Fruit fly (Drosophila melanogaster) whole organism, embryonic: Measurements from ENCODE around the gene CG16965.
A peak's percentile ranks its signal among the peaks of the same experiment; 100 is the strongest.

Experiments used
- B-H2 ChIP-seq: fragments of 200-800 bp; sonication (Bioruptor generic); optimal IDR thresholded peaks from 2 replicates; lab custom pipeline; 2018; ENCODE audit warnings: missing biosample characterization, mild to moderate bottlenecking, missing genetic modification characterization
- CG10274 ChIP-seq: fragments of 200-800 bp; sonication (Bioruptor generic); optimal IDR thresholded peaks from 3 replicates; lab custom pipeline; 2017; ENCODE audit warnings: missing biosample characterization, mild to moderate bottlenecking, missing genetic modification characterization
- CG10321 ChIP-seq: fragments of 200-800 bp; sonication (Bioruptor generic); IDR thresholded peaks from 2 replicates; pipeline ENCODE4 v1.3.6; 2022; ENCODE audit warnings: missing biosample characterization, missing genetic modification characterization
- CG1233 ChIP-seq: fragments of 200-800 bp; sonication (Bioruptor generic); optimal IDR thresholded peaks from 4 replicates; lab custom pipeline; 2018; ENCODE audit warnings: missing biosample characterization, mild to moderate bottlenecking, missing genetic modification characterization
- CG13287 ChIP-seq: fragments of 200-800 bp; sonication (Bioruptor generic); IDR thresholded peaks from 2 replicates; pipeline ENCODE4 v1.3.6; 2022; ENCODE audit warnings: missing biosample characterization, missing genetic modification characterization; ENCODE audit not compliant: partially characterized antibody
- CG13894 ChIP-seq: fragments of 200-800 bp; sonication (Bioruptor generic); optimal IDR thresholded peaks from 3 replicates; lab custom pipeline; 2018; ENCODE audit warnings: missing biosample characterization, mild to moderate bottlenecking, missing genetic modification characterization, moderate library complexity
- CG17186 ChIP-seq: fragments of 200-800 bp; sonication (Bioruptor generic); optimal IDR thresholded peaks from 3 replicates; lab custom pipeline; 2017; ENCODE audit warnings: missing biosample characterization, missing genetic modification reagents, missing genetic modification characterization
- CG34376 ChIP-seq: fragments of 200-800 bp; sonication (Bioruptor generic); optimal IDR thresholded peaks from 2 replicates; lab custom pipeline; 2018; ENCODE audit warnings: missing biosample characterization, mild to moderate bottlenecking, missing genetic modification characterization
- CG4282 ChIP-seq: fragments of 200-800 bp; sonication (Bioruptor generic); optimal IDR thresholded peaks from 2 replicates; lab custom pipeline; 2016; ENCODE audit warnings: missing biosample characterization, missing genetic modification characterization
- CG7372 ChIP-seq: fragments of 200-800 bp; sonication (Bioruptor generic); IDR thresholded peaks from 2 replicates; pipeline ENCODE4 v1.3.6; 2022; ENCODE audit warnings: missing biosample characterization, missing genetic modification characterization
- CG7745 ChIP-seq: fragments of 200-800 bp; sonication (Bioruptor generic); optimal IDR thresholded peaks from 2 replicates; lab custom pipeline; 2018; ENCODE audit warnings: missing biosample characterization, mild to moderate bottlenecking, missing genetic modification characterization, moderate library complexity
- CG8290 ChIP-seq, 3 experiments: fragments of 200-800 bp; sonication (Bioruptor generic); optimal IDR thresholded peaks; 2 replicates each; lab custom pipeline; 2016 to 2019; ENCODE audit warnings: missing biosample characterization in 3 of 3, missing genetic modification characterization in 3 of 3, mild to moderate bottlenecking in 2 of 3, moderate library complexity in 1 of 3
- CG8478 ChIP-seq: fragments of >200 bp; optimal IDR thresholded peaks from 2 replicates; lab custom pipeline; 2018
- CG9876 ChIP-seq: fragments of 200-800 bp; sonication (Bioruptor generic); optimal IDR thresholded peaks from 2 replicates; lab custom pipeline; 2016; ENCODE audit warnings: missing biosample characterization, missing genetic modification characterization
- CkIIα-i1 ChIP-seq: fragments of 200-800 bp; sonication (Bioruptor generic); IDR thresholded peaks from 2 replicates; pipeline ENCODE4 v1.3.6; 2022; ENCODE audit warnings: missing biosample characterization, missing genetic modification characterization
- D19A ChIP-seq: fragments of 200-800 bp; optimal IDR thresholded peaks from 3 replicates; lab custom pipeline; 2019; ENCODE audit warnings: missing biosample characterization, mild to moderate bottlenecking, missing genetic modification characterization, moderate library complexity
- Eip74EF ChIP-seq, 2 experiments: fragments of 200-800 bp in 1 of 2; fragments of >200 bp in 1 of 2; sonication (Bioruptor generic) in 1 of 2; optimal IDR thresholded peaks; 2 replicates each; lab custom pipeline; 2017 to 2019; ENCODE audit warnings: missing biosample characterization in 2 of 2, missing genetic modification characterization in 2 of 2, mild to moderate bottlenecking in 1 of 2, moderate library complexity in 1 of 2
- GATAe ChIP-seq: fragments of 200-800 bp; sonication (Bioruptor generic); conservative IDR thresholded peaks from 2 replicates; pipeline ENCODE4 v1.3.6; 2022; ENCODE audit warnings: missing biosample characterization, missing genetic modification characterization
- H15 ChIP-seq: fragments of 200-800 bp; sonication (Bioruptor generic); IDR thresholded peaks from 3 replicates; pipeline ENCODE4 v1.3.6; 2022; ENCODE audit warnings: missing biosample characterization, missing genetic modification characterization
- HLHmδ ChIP-seq: fragments of 200-800 bp; sonication (Bioruptor generic); optimal IDR thresholded peaks from 2 replicates; lab custom pipeline; 2018; ENCODE audit warnings: missing biosample characterization, mild to moderate bottlenecking, missing genetic modification characterization, moderate library complexity
- Hey ChIP-seq: fragments of 200-800 bp; sonication (Bioruptor generic); optimal IDR thresholded peaks from 3 replicates; lab custom pipeline; 2018; ENCODE audit warnings: missing biosample characterization, mild to moderate bottlenecking, missing genetic modification characterization
- Med ChIP-seq: fragments of 200-800 bp; sonication (Bioruptor generic); peaks from one replicate; lab custom pipeline; 2016; ENCODE audit warnings: missing biosample characterization, missing genetic modification characterization, mild to moderate bottlenecking, inconsistent platforms, moderate library complexity
- Neu2 ChIP-seq: fragments of 200-800 bp; sonication (Bioruptor generic); optimal IDR thresholded peaks from 3 replicates; lab custom pipeline; 2016; ENCODE audit warnings: missing biosample characterization, missing genetic modification characterization, borderline replicate concordance
- Pdp1 ChIP-seq, 2 experiments: fragments of 200-800 bp; sonication (Bioruptor generic); optimal IDR thresholded peaks; 3 replicates each; lab custom pipeline; 2016; ENCODE audit warnings: missing biosample characterization in 2 of 2, missing genetic modification characterization in 2 of 2, mild to moderate bottlenecking in 1 of 2, moderate library complexity in 1 of 2
- Taf1 ChIP-seq: fragments of 200-800 bp; sonication (Bioruptor generic); IDR thresholded peaks from 2 replicates; pipeline ENCODE4 v1.3.6; 2022; ENCODE audit warnings: missing biosample characterization, missing genetic modification characterization
- Xbp1 ChIP-seq: fragments of 200-800 bp; sonication (Bioruptor generic); optimal IDR thresholded peaks from 3 replicates; lab custom pipeline; 2016; ENCODE audit warnings: missing biosample characterization, mild to moderate bottlenecking, missing genetic modification characterization
- Xrp1 ChIP-seq: fragments of 200-800 bp; sonication (Bioruptor generic); IDR thresholded peaks from 2 replicates; pipeline ENCODE4 v1.3.6; 2022; ENCODE audit warnings: missing biosample characterization, missing genetic modification characterization
- ase ChIP-seq: fragments of 200-800 bp; sonication (Bioruptor generic); IDR thresholded peaks from 3 replicates; pipeline ENCODE4 v1.3.6; 2022; ENCODE audit warnings: missing biosample characterization, missing genetic modification characterization
- ato ChIP-seq: fragments of 200-800 bp; sonication (Bioruptor generic); IDR thresholded peaks from 2 replicates; pipeline ENCODE4 v1.3.6; 2022; ENCODE audit warnings: missing biosample characterization, missing genetic modification characterization; ENCODE audit not compliant: partially characterized antibody
- crol ChIP-seq: fragments of 200-800 bp; sonication (Bioruptor generic); IDR thresholded peaks from 2 replicates; pipeline ENCODE4 v1.3.6; 2022; ENCODE audit warnings: missing biosample characterization, missing genetic modification characterization
- emc ChIP-seq: fragments of 200-800 bp; sonication (Bioruptor generic); optimal IDR thresholded peaks from 2 replicates; lab custom pipeline; 2016; ENCODE audit warnings: missing biosample characterization, missing genetic modification characterization
- exex ChIP-seq: fragments of 200-800 bp; sonication (Bioruptor generic); optimal IDR thresholded peaks from 4 replicates; lab custom pipeline; 2018; ENCODE audit warnings: missing biosample characterization, mild to moderate bottlenecking, missing genetic modification characterization, moderate library complexity
- gce ChIP-seq: fragments of 200-800 bp; sonication (Bioruptor generic); IDR thresholded peaks from 3 replicates; pipeline ENCODE4 v1.3.6; 2022; ENCODE audit warnings: missing biosample characterization, missing genetic modification characterization
- gcm ChIP-seq: fragments of 200-800 bp; sonication (Bioruptor generic); optimal IDR thresholded peaks from 2 replicates; lab custom pipeline; 2019; ENCODE audit warnings: missing biosample characterization, mild to moderate bottlenecking, missing genetic modification characterization, moderate library complexity
- grau ChIP-seq: fragments of 200-800 bp; optimal IDR thresholded peaks from 3 replicates; lab custom pipeline; 2019; ENCODE audit warnings: missing biosample characterization, mild to moderate bottlenecking, missing genetic modification characterization, moderate library complexity
- grn ChIP-seq: fragments of 200-800 bp; sonication (Bioruptor generic); optimal IDR thresholded peaks from 3 replicates; lab custom pipeline; 2017; ENCODE audit warnings: missing biosample characterization, missing genetic modification characterization
- ham ChIP-seq: fragments of 200-800 bp; sonication (Bioruptor generic); IDR thresholded peaks from 2 replicates; pipeline ENCODE4 v1.3.6; 2022; ENCODE audit warnings: missing biosample characterization, missing genetic modification characterization
- kah ChIP-seq: fragments of 200-800 bp; sonication (Bioruptor generic); optimal IDR thresholded peaks from 2 replicates; lab custom pipeline; 2018; ENCODE audit warnings: missing biosample characterization, mild to moderate bottlenecking, missing genetic modification characterization
- maf-S ChIP-seq: fragments of 200-800 bp; sonication (Bioruptor generic); optimal IDR thresholded peaks from 2 replicates; lab custom pipeline; 2016; ENCODE audit warnings: missing biosample characterization, missing genetic modification characterization
- mld ChIP-seq: fragments of 200-800 bp; sonication (Bioruptor generic); IDR thresholded peaks from 3 replicates; pipeline ENCODE4 v1.3.6; 2022; ENCODE audit warnings: missing biosample characterization, missing genetic modification characterization; ENCODE audit not compliant: partially characterized antibody
- nerfin-1 ChIP-seq: fragments of 200-800 bp; sonication (Bioruptor generic); optimal IDR thresholded peaks from 3 replicates; lab custom pipeline; 2019; ENCODE audit warnings: missing biosample characterization, mild to moderate bottlenecking, missing genetic modification characterization, moderate library complexity
- odd ChIP-seq: fragments of 200-800 bp; sonication (Bioruptor generic); optimal IDR thresholded peaks from 2 replicates; lab custom pipeline; 2017; ENCODE audit warnings: missing biosample characterization, mild to moderate bottlenecking, missing genetic modification characterization
- ranshi ChIP-seq: fragments of 200-800 bp; sonication (Bioruptor generic); IDR thresholded peaks from 2 replicates; pipeline ENCODE4 v1.3.6; 2022; ENCODE audit warnings: missing biosample characterization, missing genetic modification characterization
- sd ChIP-seq: fragments of 200-800 bp; sonication (Bioruptor generic); optimal IDR thresholded peaks from 3 replicates; lab custom pipeline; 2018; ENCODE audit warnings: missing biosample characterization, mild to moderate bottlenecking, missing genetic modification characterization, moderate library complexity
- sim ChIP-seq: fragments of 200-800 bp; sonication (Bioruptor generic); IDR thresholded peaks from 2 replicates; pipeline ENCODE4 v1.3.6; 2022; ENCODE audit warnings: missing biosample characterization, missing genetic modification characterization
- slbo ChIP-seq: fragments of 200-800 bp; sonication (Bioruptor generic); IDR thresholded peaks from 2 replicates; pipeline ENCODE4 v1.3.6; 2022; ENCODE audit warnings: missing biosample characterization, missing genetic modification characterization
- sna ChIP-seq: fragments of 200-800 bp; sonication (Bioruptor generic); IDR thresholded peaks from 2 replicates; pipeline ENCODE4 v1.3.6; 2022; ENCODE audit warnings: missing biosample characterization, missing genetic modification characterization; ENCODE audit not compliant: partially characterized antibody
- sqz ChIP-seq: fragments of 200-800 bp; sonication (Bioruptor generic); optimal IDR thresholded peaks from 3 replicates; lab custom pipeline; 2018; ENCODE audit warnings: missing biosample characterization, mild to moderate bottlenecking, missing genetic modification characterization
- sug ChIP-seq: fragments of 200-800 bp; optimal IDR thresholded peaks from 2 replicates; lab custom pipeline; 2019; ENCODE audit warnings: missing biosample characterization, mild to moderate bottlenecking, missing genetic modification characterization, moderate library complexity
- usp ChIP-seq: fragments of >200 bp; optimal IDR thresholded peaks from 2 replicates; lab custom pipeline; 2017; ENCODE audit warnings: missing biosample characterization, missing genetic modification characterization

CG16965 gene

DNA sequence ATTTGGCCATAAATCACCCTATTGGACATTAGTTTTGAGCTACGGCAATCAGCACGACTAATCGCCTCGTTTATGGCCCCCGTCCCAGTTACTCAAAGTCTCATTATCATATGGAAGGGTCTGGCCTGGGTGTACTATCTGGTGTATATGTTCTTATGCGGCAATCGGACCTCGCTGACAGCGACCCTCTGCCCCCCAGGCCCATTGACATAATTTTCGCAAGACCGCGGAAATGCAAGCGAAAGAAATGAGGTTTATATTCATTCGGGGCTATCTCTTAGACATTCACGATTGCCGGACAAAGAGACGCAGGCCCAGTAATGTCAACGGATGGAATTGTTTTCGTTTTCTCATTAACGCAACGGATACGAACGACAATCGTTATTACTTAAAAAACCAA, 47.4 kb downstream of the CG16965 start:
- TF ChIP-seq sug, result peak; percentile 43
- TF ChIP-seq CkIIα-i1 (GFP tag; lab: Robert Waterston, UW), result no peak
- no peak for TF ChIP-seq Xrp1 (GFP tag; lab: Robert Waterston, UW)
- 0 out of 2 replicates have a peak, but pooled peaks have one; percentile 22 for TF ChIP-seq crol (GFP tag; lab: Robert Waterston, UW)
- no peak for TF ChIP-seq nerfin-1 (tag; lab: Kevin White, UChicago)
- TF ChIP-seq Neu2, result peak; percentile 30
- TF ChIP-seq Pdp1 (GFP tag; optimal IDR thresholded peaks at IDR 0.05; lab: Kevin White, UChicago), result peak in 1 of 2 experiments; percentile 43
- no peak for TF ChIP-seq CG7372
- peak in 1 of 2 experiments; percentile 69 for TF ChIP-seq Eip74EF (GFP tag; optimal IDR thresholded peaks at IDR 0.05; lab: Kevin White, UChicago)
- no peak for TF ChIP-seq CG10274
- TF ChIP-seq CG8290 (GFP tag; optimal IDR thresholded peaks at IDR 0.05; lab: Kevin White, UChicago), result no peak
- peak in 1 of 2 experiments; percentile 14 for TF ChIP-seq CG8290 (tag; optimal IDR thresholded peaks at IDR 0.05; lab: Kevin White, UChicago)
- TF ChIP-seq CG10321 (GFP tag; lab: Robert Waterston, UW), result no peak
- no peak for TF ChIP-seq slbo (GFP tag; lab: Robert Waterston, UW)
- peak; percentile 69 for TF ChIP-seq exex (tag; lab: Kevin White, UChicago)
- TF ChIP-seq odd (GFP tag; lab: Kevin White, UChicago), result no peak
- TF ChIP-seq CG13894, result no peak
- no peak for TF ChIP-seq HLHmδ (GFP tag; lab: Kevin White, UChicago)
- TF ChIP-seq emc, result no peak
- TF ChIP-seq ato (GFP tag; lab: Robert Waterston, UW), result no peak
- TF ChIP-seq sqz, result no peak
- TF ChIP-seq, all 482 proteins: peak for 7

- TF ChIP-seq ham (no peak), H15 (GFP tag; lab: Robert Waterston, UW) (no peak), ranshi (GFP tag; lab: Robert Waterston, UW) (no peak), CG4282 (GFP tag; lab: Kevin White, UChicago) (no peak), CG17186 (no peak), Xbp1 (GFP tag; lab: Kevin White, UChicago) (no peak), mld (GFP tag; lab: Robert Waterston, UW) (no peak), gcm (GFP tag; lab: Kevin White, UChicago) (no peak), CG1233 (GFP tag; lab: Kevin White, UChicago) (no peak), kah (GFP tag; lab: Kevin White, UChicago) (no peak), exex (tag; lab: Kevin White, UChicago) (peak; percentile 93), Hey (tag; lab: Kevin White, UChicago) (peak; percentile 7), sug (peak; percentile 82), CG13287 (no peak), CG9876 (GFP tag; lab: Kevin White, UChicago) (no peak), Taf1 (GFP tag; lab: Robert Waterston, UW) (no peak), CG7745 (no peak), maf-S (no peak), grau (tag; lab: Kevin White, UChicago) (peak; percentile 2), gce (GFP tag; lab: Robert Waterston, UW) (no peak), sim (GFP tag; lab: Robert Waterston, UW) (no peak), ase (GFP tag; lab: Robert Waterston, UW) (no peak), sna (no peak), CG8478 (lab: Kevin White, UChicago) (no peak), B-H2 (no peak), D19A (no peak), grn (GFP tag; lab: Kevin White, UChicago) (peak; percentile 69), usp (GFP tag; lab: Kevin White, UChicago) (no peak), sd (tag; lab: Kevin White, UChicago) (peak; percentile 88), GATAe (GFP tag; lab: Robert Waterston, UW) (no peak; the same call in 1 of the 2 replicates), CG34376 (GFP tag; lab: Kevin White, UChicago) (peak; percentile 69), Med (peak; percentile 45)
Observed at dm6 chr2L:12029594-12030197, 48.3 kb downstream of the CG16965 start.
